Fruit fly (Drosophila melanogaster) whole organism, embryonic: Measurements from ENCODE around the gene ArfGAP1.

Experiments used
- Ada2b ChIP-seq: fragments of 200-800 bp; sonication (Bioruptor generic); IDR thresholded peaks from 2 replicates; pipeline ENCODE4 v1.3.6; 2022; ENCODE audit warnings: missing biosample characterization, missing genetic modification characterization
- B-H1 ChIP-seq: fragments of 200-800 bp; sonication (Bioruptor generic); IDR thresholded peaks from 3 replicates; pipeline ENCODE4 v1.3.6; 2022; ENCODE audit warnings: missing biosample characterization, missing genetic modification characterization
- CG11456 ChIP-seq: fragments of 200-800 bp; sonication (Bioruptor generic); IDR thresholded peaks from 3 replicates; pipeline ENCODE4 v1.3.6; 2022; ENCODE audit warnings: missing biosample characterization, missing genetic modification characterization
- CG12299 ChIP-seq: fragments of 200-800 bp; sonication (Bioruptor generic); optimal IDR thresholded peaks from 2 replicates; lab custom pipeline; 2018; ENCODE audit warnings: missing biosample characterization, mild to moderate bottlenecking, missing genetic modification characterization
- CG12391 ChIP-seq: fragments of 200-800 bp; sonication (Bioruptor generic); optimal IDR thresholded peaks from 3 replicates; lab custom pipeline; 2018; ENCODE audit warnings: missing biosample characterization, mild to moderate bottlenecking, missing genetic modification characterization, moderate library complexity
- CG13296 ChIP-seq: fragments of 200-800 bp; sonication (Bioruptor generic); optimal IDR thresholded peaks from 3 replicates; lab custom pipeline; 2018; ENCODE audit warnings: missing biosample characterization, mild to moderate bottlenecking, missing genetic modification characterization
- CG14050 ChIP-seq: fragments of 200-800 bp; sonication (Bioruptor generic); IDR thresholded peaks from 3 replicates; pipeline ENCODE4 v1.3.6; 2022; ENCODE audit warnings: missing biosample characterization, missing genetic modification characterization
- CG15514 ChIP-seq: fragments of 200-800 bp; sonication (Bioruptor generic); optimal IDR thresholded peaks from 3 replicates; lab custom pipeline; 2017; ENCODE audit warnings: missing biosample characterization, missing genetic modification characterization, mild to moderate bottlenecking, moderate library complexity, missing genetic modification reagents
- CG1647 ChIP-seq: fragments of 200-800 bp; sonication (Bioruptor generic); optimal IDR thresholded peaks from 3 replicates; lab custom pipeline; 2016; ENCODE audit warnings: missing biosample characterization, missing genetic modification characterization
- CG17328 ChIP-seq: fragments of 200-800 bp; sonication (Bioruptor generic); IDR thresholded peaks from 2 replicates; pipeline ENCODE4 v1.3.6; 2022; ENCODE audit warnings: missing biosample characterization, missing genetic modification characterization
- CG17359 ChIP-seq: fragments of 200-800 bp; sonication (Bioruptor generic); optimal IDR thresholded peaks from 3 replicates; lab custom pipeline; 2018; ENCODE audit warnings: missing biosample characterization, mild to moderate bottlenecking, missing genetic modification characterization, moderate library complexity
- CG17568 ChIP-seq: fragments of 200-800 bp; sonication (Bioruptor generic); optimal IDR thresholded peaks from 2 replicates; lab custom pipeline; 2018; ENCODE audit warnings: missing biosample characterization, mild to moderate bottlenecking, missing genetic modification characterization, moderate library complexity
- CG17612 ChIP-seq: fragments of 200-800 bp; sonication (Bioruptor generic); IDR thresholded peaks from 2 replicates; pipeline ENCODE4 v1.3.6; 2022; ENCODE audit warnings: missing biosample characterization, missing genetic modification characterization
- CG2202 ChIP-seq: fragments of 200-800 bp; sonication (Bioruptor generic); optimal IDR thresholded peaks from 2 replicates; lab custom pipeline; 2018; ENCODE audit warnings: missing biosample characterization, mild to moderate bottlenecking, missing genetic modification characterization
- CG2712 ChIP-seq: fragments of 200-800 bp; optimal IDR thresholded peaks from 3 replicates; lab custom pipeline; 2019; ENCODE audit warnings: missing biosample characterization, mild to moderate bottlenecking, missing genetic modification characterization, moderate library complexity
- CG43689 ChIP-seq: fragments of 200-800 bp; sonication (Bioruptor generic); IDR thresholded peaks from 2 replicates; pipeline ENCODE4 v1.3.6; 2022; ENCODE audit warnings: missing biosample characterization, missing genetic modification characterization
- CG6254 ChIP-seq: fragments of 200-800 bp; sonication (Bioruptor generic); optimal IDR thresholded peaks from 3 replicates; lab custom pipeline; 2017; ENCODE audit warnings: mild to moderate bottlenecking, missing biosample characterization, missing genetic modification reagents, missing genetic modification characterization
- CG6689 ChIP-seq: fragments of 200-800 bp; sonication (Bioruptor generic); IDR thresholded peaks from 2 replicates; pipeline ENCODE4 v1.3.6; 2022; ENCODE audit warnings: missing biosample characterization, missing genetic modification characterization
- CG7786 ChIP-seq: fragments of 200-800 bp; sonication (Bioruptor generic); optimal IDR thresholded peaks from 2 replicates; lab custom pipeline; 2016; ENCODE audit warnings: missing biosample characterization, missing genetic modification characterization
- CG7839 ChIP-seq: fragments of 200-800 bp; sonication (Bioruptor generic); optimal IDR thresholded peaks from 3 replicates; lab custom pipeline; 2018; ENCODE audit warnings: missing biosample characterization, mild to moderate bottlenecking, missing genetic modification characterization, moderate library complexity
- CG8089 ChIP-seq: fragments of 200-800 bp; sonication (Bioruptor generic); optimal IDR thresholded peaks from 3 replicates; lab custom pipeline; 2016; ENCODE audit warnings: missing biosample characterization, missing genetic modification characterization
- CG8478 ChIP-seq: fragments of >200 bp; optimal IDR thresholded peaks from 2 replicates; lab custom pipeline; 2018
- CG9817 ChIP-seq: fragments of 200-800 bp; sonication (Bioruptor generic); optimal IDR thresholded peaks from 2 replicates; lab custom pipeline; 2018; ENCODE audit warnings: missing biosample characterization, mild to moderate bottlenecking, missing genetic modification characterization, moderate library complexity
- CG9876 ChIP-seq: fragments of 200-800 bp; sonication (Bioruptor generic); optimal IDR thresholded peaks from 2 replicates; lab custom pipeline; 2016; ENCODE audit warnings: missing biosample characterization, missing genetic modification characterization
- Dfd ChIP-seq, 2 experiments: fragments of >200 bp; optimal IDR thresholded peaks; 2 replicates each; lab custom pipeline; 2017; ENCODE audit warnings: missing biosample characterization in 2 of 2, missing genetic modification characterization in 2 of 2
- E2f1 ChIP-seq: fragments of 200-800 bp; sonication (Bioruptor generic); IDR thresholded peaks from 2 replicates; pipeline ENCODE4 v1.3.6; 2022; ENCODE audit warnings: missing biosample characterization, missing genetic modification characterization
- GATAe ChIP-seq: fragments of 200-800 bp; sonication (Bioruptor generic); conservative IDR thresholded peaks from 2 replicates; pipeline ENCODE4 v1.3.6; 2022; ENCODE audit warnings: missing biosample characterization, missing genetic modification characterization
- Gsc ChIP-seq: fragments of 200-800 bp; sonication (Bioruptor generic); IDR thresholded peaks from 2 replicates; pipeline ENCODE4 v1.3.6; 2022; ENCODE audit warnings: missing biosample characterization, missing genetic modification characterization
- HLH3B ChIP-seq: fragments of 200-800 bp; sonication (Bioruptor generic); IDR thresholded peaks from 2 replicates; pipeline ENCODE4 v1.3.6; 2022; ENCODE audit warnings: missing biosample characterization, missing genetic modification characterization
- HLH4C ChIP-seq: fragments of 200-800 bp; sonication (Bioruptor generic); IDR thresholded peaks from 3 replicates; pipeline ENCODE4 v1.3.6; 2022; ENCODE audit warnings: missing biosample characterization, missing genetic modification characterization; ENCODE audit not compliant: partially characterized antibody
- MTF-1 ChIP-seq: fragments of 200-800 bp; sonication (Bioruptor generic); optimal IDR thresholded peaks from 2 replicates; lab custom pipeline; 2018; ENCODE audit warnings: missing biosample characterization, mild to moderate bottlenecking, missing genetic modification characterization, borderline replicate concordance
- Max ChIP-seq: fragments of 200-800 bp; sonication (Bioruptor generic); optimal IDR thresholded peaks from 2 replicates; lab custom pipeline; 2016; ENCODE audit warnings: missing biosample characterization, mild to moderate bottlenecking, missing genetic modification characterization
- Poxn ChIP-seq: fragments of 200-800 bp; sonication (Bioruptor generic); IDR thresholded peaks from 2 replicates; pipeline ENCODE4 v1.3.6; 2022; ENCODE audit warnings: missing biosample characterization, missing genetic modification characterization
- Sin3A ChIP-seq: fragments of >200 bp; optimal IDR thresholded peaks from 2 replicates; lab custom pipeline; 2018
- bab2 ChIP-seq: fragments of 200-800 bp; sonication (Bioruptor generic); optimal IDR thresholded peaks from 2 replicates; lab custom pipeline; 2016; ENCODE audit warnings: missing biosample characterization, missing genetic modification characterization
- cad ChIP-seq: fragments of >200 bp; optimal IDR thresholded peaks from 2 replicates; lab custom pipeline; 2017; ENCODE audit warnings: missing biosample characterization, missing genetic modification characterization
- chm ChIP-seq: fragments of 200-800 bp; sonication (Bioruptor generic); IDR thresholded peaks from 2 replicates; pipeline ENCODE4 v1.3.6; 2022; ENCODE audit warnings: missing biosample characterization, missing genetic modification characterization
- chn ChIP-seq: fragments of 200-800 bp; sonication (Bioruptor generic); optimal IDR thresholded peaks from 2 replicates; lab custom pipeline; 2016; ENCODE audit warnings: missing biosample characterization, missing genetic modification characterization
- dmrt11E ChIP-seq: fragments of 200-800 bp; sonication (Bioruptor generic); optimal IDR thresholded peaks from 3 replicates; lab custom pipeline; 2018; ENCODE audit warnings: missing biosample characterization, mild to moderate bottlenecking, missing genetic modification characterization, moderate library complexity
- eve ChIP-seq, 2 experiments: fragments of >200 bp; optimal IDR thresholded peaks; 2 replicates each; lab custom pipeline; 2017; ENCODE audit warnings: missing biosample characterization in 2 of 2, missing genetic modification characterization in 2 of 2
- gcm ChIP-seq: fragments of 200-800 bp; sonication (Bioruptor generic); optimal IDR thresholded peaks from 2 replicates; lab custom pipeline; 2019; ENCODE audit warnings: missing biosample characterization, mild to moderate bottlenecking, missing genetic modification characterization, moderate library complexity
- hbn ChIP-seq: fragments of 200-800 bp; sonication (Bioruptor generic); IDR thresholded peaks from 2 replicates; pipeline ENCODE4 v1.3.6; 2022; ENCODE audit warnings: missing biosample characterization, missing genetic modification characterization; ENCODE audit not compliant: partially characterized antibody
- hth ChIP-seq: fragments of >200 bp; optimal IDR thresholded peaks from 2 replicates; lab custom pipeline; 2017; ENCODE audit warnings: inconsistent platforms
- lola ChIP-seq, 3 experiments: fragments of >200 bp in 2 of 3; fragments of 200-800 bp in 1 of 3; sonication (Bioruptor generic) in 1 of 3; optimal IDR thresholded peaks; 2 replicates each; lab custom pipeline; 2017 to 2019; ENCODE audit warnings: missing biosample characterization in 3 of 3, missing genetic modification characterization in 3 of 3, mild to moderate bottlenecking in 1 of 3, moderate library complexity in 1 of 3
- p53 ChIP-seq: fragments of 200-800 bp; sonication (Bioruptor generic); optimal IDR thresholded peaks from 2 replicates; lab custom pipeline; 2016; ENCODE audit warnings: missing biosample characterization, missing genetic modification characterization
- pita ChIP-seq: fragments of 200-800 bp; sonication (Bioruptor generic); optimal IDR thresholded peaks from 2 replicates; lab custom pipeline; 2017; ENCODE audit warnings: missing biosample characterization, mild to moderate bottlenecking, missing genetic modification characterization
- sens ChIP-seq: fragments of 200-800 bp; sonication (Bioruptor generic); peaks from one replicate; lab custom pipeline; 2016; ENCODE audit warnings: missing biosample characterization, missing genetic modification characterization
- usp ChIP-seq: fragments of >200 bp; optimal IDR thresholded peaks from 2 replicates; lab custom pipeline; 2017; ENCODE audit warnings: missing biosample characterization, missing genetic modification characterization
- z ChIP-seq: fragments of 200-800 bp; sonication (Bioruptor generic); IDR thresholded peaks from 3 replicates; pipeline ENCODE4 v1.3.6; 2022; ENCODE audit warnings: missing biosample characterization, missing genetic modification characterization
- zen ChIP-seq: fragments of 200-800 bp; sonication (Bioruptor generic); optimal IDR thresholded peaks from 3 replicates; lab custom pipeline; 2018; ENCODE audit warnings: missing biosample characterization, mild to moderate bottlenecking, missing genetic modification characterization, moderate library complexity
- zf30C ChIP-seq: fragments of 200-800 bp; sonication (Bioruptor generic); optimal IDR thresholded peaks from 3 replicates; lab custom pipeline; 2018; ENCODE audit warnings: missing biosample characterization, mild to moderate bottlenecking, missing genetic modification characterization

The ArfGAP1 gene

DNA sequence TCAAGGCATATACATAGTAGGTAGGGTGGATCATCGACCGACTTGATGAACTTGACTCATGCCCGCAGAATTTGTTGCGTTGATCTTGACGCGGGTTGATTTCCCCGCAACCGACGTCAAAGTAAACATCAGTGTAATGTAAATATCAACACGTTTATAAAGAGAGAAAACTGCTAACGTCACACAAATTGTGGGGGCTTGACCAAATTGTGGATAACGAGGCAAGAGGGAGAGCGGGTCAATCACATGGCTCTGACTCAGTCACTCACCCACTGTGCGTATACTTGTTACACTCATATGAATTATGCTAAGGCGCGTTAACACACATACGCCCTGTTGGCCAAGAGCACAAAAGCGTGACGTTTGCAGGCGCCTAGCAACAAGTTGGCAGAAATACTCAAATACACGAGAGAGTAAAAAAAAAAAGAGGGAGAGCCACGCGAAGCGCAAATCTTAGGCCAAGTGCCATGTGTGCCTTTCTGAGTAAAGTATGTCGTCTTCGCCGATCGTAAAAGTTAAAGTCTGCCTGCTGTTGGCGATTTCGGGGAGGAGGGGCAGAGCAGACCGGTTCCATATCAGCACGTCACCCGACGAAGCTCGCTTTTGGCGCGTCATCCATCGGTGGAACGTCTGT, 10.3 kb downstream of the ArfGAP1 start (continued):
- TF ChIP-seq Poxn (GFP tag; lab: Robert Waterston, UW) (peak; percentile 78), CG6689 (GFP tag; lab: Robert Waterston, UW) (peak; percentile 84), gcm (GFP tag; lab: Kevin White, UChicago) (peak; percentile 86), E2f1 (GFP tag; lab: Robert Waterston, UW) (peak; percentile 81), dmrt11E (tag; lab: Kevin White, UChicago) (no peak), CG12299 (tag; lab: Kevin White, UChicago) (peak; percentile 91), CG7786 (GFP tag; lab: Kevin White, UChicago) (peak; percentile 91), HLH3B (peak; percentile 94), eve (GFP tag; optimal IDR thresholded peaks at IDR 0.05; lab: Kevin White, UChicago) (no peak), CG9817 (tag; lab: Kevin White, UChicago) (peak; percentile 81), CG43689 (peak; percentile 90), Gsc (GFP tag; lab: Robert Waterston, UW) (no peak), hth (lab: Kevin White, UChicago) (no peak), CG6254 (GFP tag; lab: Kevin White, UChicago) (no peak), CG11456 (peak; percentile 91), CG2202 (tag; lab: Kevin White, UChicago) (peak; percentile 67), B-H1 (GFP tag; lab: Robert Waterston, UW) (peak; percentile 83; the same call in 2 of the 3 replicates), CG2712 (tag; lab: Kevin White, UChicago) (peak; percentile 39), GATAe (GFP tag; lab: Robert Waterston, UW) (no peak; the same call in 1 of the 2 replicates), sens (GFP tag; lab: Kevin White, UChicago) (peak; percentile 95), CG9876 (GFP tag; lab: Kevin White, UChicago) (peak; percentile 90), MTF-1 (GFP tag; lab: Kevin White, UChicago) (peak; percentile 92), cad (GFP tag; lab: Kevin White, UChicago) (no peak), CG8089 (peak; percentile 88), CG17568 (GFP tag; lab: Kevin White, UChicago) (peak; percentile 93), p53 (GFP tag; lab: Kevin White, UChicago) (peak; percentile 84), hbn (GFP tag; lab: Robert Waterston, UW) (no peak), CG15514 (GFP tag; lab: Kevin White, UChicago) (peak; percentile 93), HLH4C (no peak), chn (GFP tag; lab: Kevin White, UChicago) (peak; percentile 56), CG17612 (GFP tag; lab: Robert Waterston, UW) (peak; percentile 88), Dfd (GFP tag; optimal IDR thresholded peaks at IDR 0.05; lab: Kevin White, UChicago) (no peak), zf30C (no peak), bab2 (peak; percentile 92), Ada2b (GFP tag; lab: Robert Waterston, UW) (peak; percentile 78), CG1647 (peak; percentile 95), CG13296 (peak; percentile 97), CG17328 (GFP tag; lab: Robert Waterston, UW) (peak; percentile 78), z (peak; percentile 80), usp (no peak), Max (GFP tag; lab: Kevin White, UChicago) (peak; percentile 86), CG17359 (tag; lab: Kevin White, UChicago) (peak; percentile 94), lola (GFP tag; optimal IDR thresholded peaks at IDR 0.05; lab: Kevin White, UChicago) (no peak), pita (GFP tag; lab: Kevin White, UChicago) (no peak), CG8478 (lab: Kevin White, UChicago) (no peak), CG7839 (tag; lab: Kevin White, UChicago) (peak; percentile 73), Sin3A (lab: Kevin White, UChicago) (no peak), chm (GFP tag; lab: Robert Waterston, UW) (peak; percentile 92), zen (no peak), CG12391 (tag; lab: Kevin White, UChicago) (peak; percentile 55), CG14050 (GFP tag; lab: Robert Waterston, UW) (peak; percentile 90)
